Worm (Caenorhabditis elegans) whole organism, mixed stage, embryonic: ENCODE data around the gene srg-48.

Experiments
- M03D4.4 ChIP-seq: sonication (generic microtip); optimal IDR thresholded peaks from 2 replicates; lab custom pipeline; 2017; ENCODE audit warnings: mild to moderate bottlenecking, missing genetic modification characterization, missing compliant biosample characterization
- bed-3 ChIP-seq: fragments of 200-800 bp; sonication (Bioruptor generic); optimal IDR thresholded peaks from 3 replicates; lab custom pipeline; 2018; ENCODE audit warnings: mild to moderate bottlenecking, missing genetic modification characterization, moderate library complexity, missing compliant biosample characterization
- blmp-1 ChIP-seq: fragments of 150-350 bp; optimal IDR thresholded peaks from 2 replicates; lab custom pipeline; 2014; ENCODE audit warnings: missing biosample characterization, missing genetic modification characterization
- ceh-39 ChIP-seq: fragments of 150-350 bp; optimal IDR thresholded peaks from 2 replicates; lab custom pipeline; 2014; ENCODE audit warnings: missing biosample characterization, missing genetic modification characterization
- ceh-43 ChIP-seq: fragments of 200-800 bp; sonication (Bioruptor generic); optimal IDR thresholded peaks from 2 replicates; lab custom pipeline; 2018; ENCODE audit warnings: mild to moderate bottlenecking, missing genetic modification characterization, moderate library complexity, missing compliant biosample characterization
- ceh-83 ChIP-seq: fragments of 200-800 bp; sonication (Bioruptor generic); optimal IDR thresholded peaks from 2 replicates; lab custom pipeline; 2018; ENCODE audit warnings: mild to moderate bottlenecking, missing genetic modification characterization, missing compliant biosample characterization
- ces-1 ChIP-seq: fragments of 150-350 bp; optimal IDR thresholded peaks from 2 replicates; lab custom pipeline; 2014; ENCODE audit warnings: missing biosample characterization, missing genetic modification reagents, missing genetic modification characterization
- cnd-1 ChIP-seq: fragments of 200-800 bp; sonication (Bioruptor generic); optimal IDR thresholded peaks from 2 replicates; lab custom pipeline; 2018; ENCODE audit warnings: mild to moderate bottlenecking, missing genetic modification characterization, missing compliant biosample characterization
- drap-1 ChIP-seq: fragments of 200-800 bp; sonication (Bioruptor generic); optimal IDR thresholded peaks from 3 replicates; lab custom pipeline; 2018; ENCODE audit warnings: mild to moderate bottlenecking, missing genetic modification characterization, missing compliant biosample characterization
- elt-1 ChIP-seq: sonication (generic microtip); optimal IDR thresholded peaks from 2 replicates; lab custom pipeline; 2017; ENCODE audit warnings: missing genetic modification characterization, mild to moderate bottlenecking, missing compliant biosample characterization, antibody characterized with exemption, moderate library complexity, borderline replicate concordance; ENCODE audit not compliant: insufficient read depth
- elt-3 ChIP-seq: fragments of 150-350 bp; optimal IDR thresholded peaks from 2 replicates; lab custom pipeline; 2014; ENCODE audit warnings: missing biosample characterization, missing genetic modification characterization
- flh-1 ChIP-seq: fragments of 200-800 bp; sonication (Bioruptor generic); optimal IDR thresholded peaks from 2 replicates; lab custom pipeline; 2018; ENCODE audit warnings: mild to moderate bottlenecking, missing genetic modification characterization, moderate library complexity, missing compliant biosample characterization
- ham-2 ChIP-seq: fragments of 200-800 bp; sonication (Bioruptor generic); optimal IDR thresholded peaks from 2 replicates; lab custom pipeline; 2018; ENCODE audit warnings: mild to moderate bottlenecking, missing genetic modification characterization, missing compliant biosample characterization
- hlh-1 ChIP-seq: fragments of 150-350 bp; optimal IDR thresholded peaks from 2 replicates; lab custom pipeline; 2014; ENCODE audit warnings: missing biosample characterization, missing genetic modification reagents, missing genetic modification characterization
- lin-13 ChIP-seq: fragments of 150-350 bp; optimal IDR thresholded peaks from 2 replicates; lab custom pipeline; 2014; ENCODE audit warnings: missing biosample characterization, missing genetic modification characterization
- lin-32 ChIP-seq: fragments of 200-800 bp; sonication (Bioruptor generic); optimal IDR thresholded peaks from 2 replicates; lab custom pipeline; 2018; ENCODE audit warnings: mild to moderate bottlenecking, missing genetic modification characterization, missing compliant biosample characterization
- lsy-2 ChIP-seq: fragments of 150-350 bp; optimal IDR thresholded peaks from 2 replicates; lab custom pipeline; 2014; ENCODE audit warnings: missing biosample characterization, missing genetic modification characterization
- mab-5 ChIP-seq: fragments of 150-350 bp; optimal IDR thresholded peaks from 2 replicates; lab custom pipeline; 2014; ENCODE audit warnings: missing biosample characterization, missing genetic modification characterization
- mep-1 ChIP-seq: fragments of 150-350 bp; optimal IDR thresholded peaks from 2 replicates; lab custom pipeline; 2017; ENCODE audit warnings: missing biosample characterization, missing genetic modification reagents, missing genetic modification characterization, inconsistent platforms
- mls-2 ChIP-seq: sonication (generic microtip); optimal IDR thresholded peaks from 2 replicates; lab custom pipeline; 2016; ENCODE audit warnings: mild to moderate bottlenecking, missing genetic modification characterization, moderate library complexity, missing compliant biosample characterization
- nhr-12 ChIP-seq: fragments of 150-350 bp; optimal IDR thresholded peaks from 2 replicates; lab custom pipeline; 2014; ENCODE audit warnings: missing biosample characterization, missing genetic modification characterization
- nhr-2 ChIP-seq: fragments of 150-350 bp; optimal IDR thresholded peaks from 2 replicates; lab custom pipeline; 2014; ENCODE audit warnings: missing biosample characterization, missing genetic modification characterization
- nhr-237 ChIP-seq: fragments of 150-350 bp; optimal IDR thresholded peaks from 2 replicates; lab custom pipeline; 2014; ENCODE audit warnings: missing biosample characterization, missing genetic modification characterization
- nhr-28 ChIP-seq: fragments of 150-350 bp; optimal IDR thresholded peaks from 2 replicates; lab custom pipeline; 2014; ENCODE audit warnings: missing biosample characterization, missing genetic modification characterization
- nhr-76 ChIP-seq: sonication (generic microtip); optimal IDR thresholded peaks from 2 replicates; lab custom pipeline; 2017; ENCODE audit warnings: missing biosample characterization, missing genetic modification characterization
- pha-4 ChIP-seq: fragments of 150-350 bp; optimal IDR thresholded peaks from 2 replicates; lab custom pipeline; 2018; ENCODE audit warnings: missing biosample characterization, missing genetic modification reagents, missing genetic modification characterization
- sem-2 ChIP-seq: fragments of 200-800 bp; sonication (Bioruptor generic); optimal IDR thresholded peaks from 2 replicates; lab custom pipeline; 2018; ENCODE audit warnings: mild to moderate bottlenecking, missing genetic modification characterization, missing compliant biosample characterization
- snpc-4 ChIP-seq: fragments of 150-350 bp; optimal IDR thresholded peaks from 2 replicates; lab custom pipeline; 2014; ENCODE audit warnings: missing biosample characterization, missing genetic modification characterization
- sptf-1 ChIP-seq: sonication (generic microtip); optimal IDR thresholded peaks from 2 replicates; lab custom pipeline; 2017; ENCODE audit warnings: mild to moderate bottlenecking, missing genetic modification characterization, moderate library complexity, missing compliant biosample characterization
- tbx-8 ChIP-seq: fragments of 200-800 bp; sonication (Bioruptor generic); optimal IDR thresholded peaks from 2 replicates; lab custom pipeline; 2018; ENCODE audit warnings: mild to moderate bottlenecking, missing genetic modification characterization, moderate library complexity, missing compliant biosample characterization
- unc-120 ChIP-seq: sonication (generic microtip); optimal IDR thresholded peaks from 2 replicates; lab custom pipeline; 2017; ENCODE audit warnings: missing genetic modification characterization, missing compliant biosample characterization; ENCODE audit not compliant: poor library complexity, severe bottlenecking
- unc-39 ChIP-seq: fragments of 150-350 bp; optimal IDR thresholded peaks from 2 replicates; lab custom pipeline; 2014; ENCODE audit warnings: missing biosample characterization, missing genetic modification characterization
- unc-62 ChIP-seq: fragments of 150-350 bp; optimal IDR thresholded peaks from 2 replicates; lab custom pipeline; 2014; ENCODE audit warnings: missing biosample characterization, missing genetic modification reagents, missing genetic modification characterization
- zip-8 ChIP-seq: fragments of 150-350 bp; optimal IDR thresholded peaks from 2 replicates; lab custom pipeline; 2014; ENCODE audit warnings: missing biosample characterization, missing genetic modification characterization
- ztf-11 ChIP-seq: fragments of 150-350 bp; optimal IDR thresholded peaks from 2 replicates; lab custom pipeline; 2014; ENCODE audit warnings: missing biosample characterization, missing genetic modification characterization

Gene srg-48

ce11 chrIV:7095396-7095964 lies 23.3 kb downstream of the srg-48 start:
- TF ChIP-seq bed-3: no peak
- TF ChIP-seq elt-1 (tag; lab: Kevin White, UChicago): no peak
- TF ChIP-seq lin-13 (tag; lab: Kevin White, UChicago): no peak
- no peak for TF ChIP-seq mab-5 (tag; lab: Kevin White, UChicago)
- peak; percentile 17 for TF ChIP-seq hlh-1 (tag; lab: Kevin White, UChicago)
- TF ChIP-seq pha-4 (tag; lab: Kevin White, UChicago): no peak
- no peak for TF ChIP-seq zip-8 (tag; lab: Kevin White, UChicago)
- TF ChIP-seq flh-1: no peak
- TF ChIP-seq cnd-1 (tag; lab: Kevin White, UChicago): no peak
- no peak for TF ChIP-seq elt-3 (tag; lab: Kevin White, UChicago)
- TF ChIP-seq M03D4.4 (tag; lab: Kevin White, UChicago): no peak
- TF ChIP-seq mep-1 (tag; lab: Kevin White, UChicago): no peak
- TF ChIP-seq blmp-1 (tag; lab: Kevin White, UChicago): peak; percentile 54
- TF ChIP-seq unc-120: peak; percentile 85
- TF ChIP-seq drap-1 (GFP tag; lab: Kevin White, UChicago): no peak
- TF ChIP-seq lsy-2 (tag; lab: Kevin White, UChicago): no peak
- no peak for TF ChIP-seq unc-39 (tag; lab: Kevin White, UChicago)
- no peak for TF ChIP-seq nhr-2 (tag; lab: Kevin White, UChicago)
- TF ChIP-seq nhr-76: no peak
- no peak for TF ChIP-seq ces-1
- no peak for TF ChIP-seq nhr-12 (tag; lab: Kevin White, UChicago)
- TF ChIP-seq ceh-39 (tag; lab: Kevin White, UChicago): no peak
- peak; percentile 38 for TF ChIP-seq unc-62 (GFP tag; lab: Kevin White, UChicago)
- TF ChIP-seq tbx-8 (GFP tag; lab: Kevin White, UChicago): no peak
- TF ChIP-seq ceh-43 (GFP tag; lab: Kevin White, UChicago): no peak
- TF ChIP-seq nhr-237 (tag; lab: Kevin White, UChicago): no peak
- TF ChIP-seq ztf-11 (tag; lab: Kevin White, UChicago): no peak
- no peak for TF ChIP-seq sptf-1 (tag; lab: Kevin White, UChicago)
- TF ChIP-seq mls-2 (tag; lab: Kevin White, UChicago): no peak
- no peak for TF ChIP-seq ceh-83 (GFP tag; lab: Kevin White, UChicago)
- no peak for TF ChIP-seq snpc-4
- no peak for TF ChIP-seq sem-2
- TF ChIP-seq ham-2: peak; percentile 75
- no peak for TF ChIP-seq lin-32
- TF ChIP-seq nhr-28: no peak

ce11 chrIV:7096097-7096496 lies 23.9 kb downstream of the srg-48 start:
- TF ChIP-seq unc-62 (GFP tag; lab: Kevin White, UChicago): peak; percentile 5
- TF ChIP-seq drap-1 (GFP tag; lab: Kevin White, UChicago): no peak
- TF ChIP-seq lin-13 (tag; lab: Kevin White, UChicago): no peak
- TF ChIP-seq nhr-237 (tag; lab: Kevin White, UChicago): no peak

- TF ChIP-seq sem-2 (no peak), ham-2 (no peak), flh-1 (no peak), drap-1 (GFP tag; lab: Kevin White, UChicago) (no peak), nhr-237 (tag; lab: Kevin White, UChicago) (no peak), bed-3 (no peak), ztf-11 (tag; lab: Kevin White, UChicago) (no peak), elt-3 (tag; lab: Kevin White, UChicago) (no peak), lsy-2 (tag; lab: Kevin White, UChicago) (no peak), snpc-4 (no peak)
These were observed 25.2 kb downstream of the srg-48 start for ce11 chrIV:7097450-7097849.

ce11 chrIV:7098509-7099065 lies 26.4 kb downstream of the srg-48 start, which contains the start of gene ZC477.4:
TSS of gene ZC477.4 (minus strand) at chrIV:7098784.
- TF ChIP-seq hlh-1 (tag; lab: Kevin White, UChicago) (peak; percentile 89), cnd-1 (tag; lab: Kevin White, UChicago) (no peak), tbx-8 (GFP tag; lab: Kevin White, UChicago) (no peak), lin-32 (no peak), unc-62 (GFP tag; lab: Kevin White, UChicago) (peak; percentile 30), unc-120 (peak; percentile 95), bed-3 (no peak), M03D4.4 (tag; lab: Kevin White, UChicago) (peak; percentile 31), flh-1 (no peak)
